Worm (Caenorhabditis elegans) whole organism, mixed stage, embryonic: Measurements from ENCODE around the gene Y66D12A.6.

ENCODE experiments used
- blmp-1 ChIP-seq: fragments of 150-350 bp; optimal IDR thresholded peaks from 2 replicates; lab custom pipeline; 2014; ENCODE audit warnings: missing biosample characterization, missing genetic modification characterization
- ceh-43 ChIP-seq: fragments of 200-800 bp; sonication (Bioruptor generic); optimal IDR thresholded peaks from 2 replicates; lab custom pipeline; 2018; ENCODE audit warnings: mild to moderate bottlenecking, missing genetic modification characterization, moderate library complexity, missing compliant biosample characterization
- ceh-83 ChIP-seq: fragments of 200-800 bp; sonication (Bioruptor generic); optimal IDR thresholded peaks from 2 replicates; lab custom pipeline; 2018; ENCODE audit warnings: mild to moderate bottlenecking, missing genetic modification characterization, missing compliant biosample characterization
- ces-1 ChIP-seq: fragments of 150-350 bp; optimal IDR thresholded peaks from 2 replicates; lab custom pipeline; 2014; ENCODE audit warnings: missing biosample characterization, missing genetic modification reagents, missing genetic modification characterization
- drap-1 ChIP-seq: fragments of 200-800 bp; sonication (Bioruptor generic); optimal IDR thresholded peaks from 3 replicates; lab custom pipeline; 2018; ENCODE audit warnings: mild to moderate bottlenecking, missing genetic modification characterization, missing compliant biosample characterization
- elt-1 ChIP-seq: sonication (generic microtip); optimal IDR thresholded peaks from 2 replicates; lab custom pipeline; 2017; ENCODE audit warnings: missing genetic modification characterization, mild to moderate bottlenecking, missing compliant biosample characterization, antibody characterized with exemption, moderate library complexity, borderline replicate concordance; ENCODE audit not compliant: insufficient read depth
- elt-3 ChIP-seq: fragments of 150-350 bp; optimal IDR thresholded peaks from 2 replicates; lab custom pipeline; 2014; ENCODE audit warnings: missing biosample characterization, missing genetic modification characterization
- flh-1 ChIP-seq: fragments of 200-800 bp; sonication (Bioruptor generic); optimal IDR thresholded peaks from 2 replicates; lab custom pipeline; 2018; ENCODE audit warnings: mild to moderate bottlenecking, missing genetic modification characterization, moderate library complexity, missing compliant biosample characterization
- ham-2 ChIP-seq: fragments of 200-800 bp; sonication (Bioruptor generic); optimal IDR thresholded peaks from 2 replicates; lab custom pipeline; 2018; ENCODE audit warnings: mild to moderate bottlenecking, missing genetic modification characterization, missing compliant biosample characterization
- hlh-1 ChIP-seq: fragments of 150-350 bp; optimal IDR thresholded peaks from 2 replicates; lab custom pipeline; 2014; ENCODE audit warnings: missing biosample characterization, missing genetic modification reagents, missing genetic modification characterization
- lin-32 ChIP-seq: fragments of 200-800 bp; sonication (Bioruptor generic); optimal IDR thresholded peaks from 2 replicates; lab custom pipeline; 2018; ENCODE audit warnings: mild to moderate bottlenecking, missing genetic modification characterization, missing compliant biosample characterization
- lsy-2 ChIP-seq: fragments of 150-350 bp; optimal IDR thresholded peaks from 2 replicates; lab custom pipeline; 2014; ENCODE audit warnings: missing biosample characterization, missing genetic modification characterization
- mab-5 ChIP-seq: fragments of 150-350 bp; optimal IDR thresholded peaks from 2 replicates; lab custom pipeline; 2014; ENCODE audit warnings: missing biosample characterization, missing genetic modification characterization
- mep-1 ChIP-seq: fragments of 150-350 bp; optimal IDR thresholded peaks from 2 replicates; lab custom pipeline; 2017; ENCODE audit warnings: missing biosample characterization, missing genetic modification reagents, missing genetic modification characterization, inconsistent platforms
- mls-2 ChIP-seq: sonication (generic microtip); optimal IDR thresholded peaks from 2 replicates; lab custom pipeline; 2016; ENCODE audit warnings: mild to moderate bottlenecking, missing genetic modification characterization, moderate library complexity, missing compliant biosample characterization
- nhr-12 ChIP-seq: fragments of 150-350 bp; optimal IDR thresholded peaks from 2 replicates; lab custom pipeline; 2014; ENCODE audit warnings: missing biosample characterization, missing genetic modification characterization
- nhr-2 ChIP-seq: fragments of 150-350 bp; optimal IDR thresholded peaks from 2 replicates; lab custom pipeline; 2014; ENCODE audit warnings: missing biosample characterization, missing genetic modification characterization
- nhr-237 ChIP-seq: fragments of 150-350 bp; optimal IDR thresholded peaks from 2 replicates; lab custom pipeline; 2014; ENCODE audit warnings: missing biosample characterization, missing genetic modification characterization
- nhr-28 ChIP-seq: fragments of 150-350 bp; optimal IDR thresholded peaks from 2 replicates; lab custom pipeline; 2014; ENCODE audit warnings: missing biosample characterization, missing genetic modification characterization
- nhr-76 ChIP-seq: sonication (generic microtip); optimal IDR thresholded peaks from 2 replicates; lab custom pipeline; 2017; ENCODE audit warnings: missing biosample characterization, missing genetic modification characterization
- pha-4 ChIP-seq: fragments of 150-350 bp; optimal IDR thresholded peaks from 2 replicates; lab custom pipeline; 2018; ENCODE audit warnings: missing biosample characterization, missing genetic modification reagents, missing genetic modification characterization
- sem-2 ChIP-seq: fragments of 200-800 bp; sonication (Bioruptor generic); optimal IDR thresholded peaks from 2 replicates; lab custom pipeline; 2018; ENCODE audit warnings: mild to moderate bottlenecking, missing genetic modification characterization, missing compliant biosample characterization
- snpc-4 ChIP-seq: fragments of 150-350 bp; optimal IDR thresholded peaks from 2 replicates; lab custom pipeline; 2014; ENCODE audit warnings: missing biosample characterization, missing genetic modification characterization
- sptf-1 ChIP-seq: sonication (generic microtip); optimal IDR thresholded peaks from 2 replicates; lab custom pipeline; 2017; ENCODE audit warnings: mild to moderate bottlenecking, missing genetic modification characterization, moderate library complexity, missing compliant biosample characterization
- tbx-8 ChIP-seq: fragments of 200-800 bp; sonication (Bioruptor generic); optimal IDR thresholded peaks from 2 replicates; lab custom pipeline; 2018; ENCODE audit warnings: mild to moderate bottlenecking, missing genetic modification characterization, moderate library complexity, missing compliant biosample characterization
- unc-120 ChIP-seq: sonication (generic microtip); optimal IDR thresholded peaks from 2 replicates; lab custom pipeline; 2017; ENCODE audit warnings: missing genetic modification characterization, missing compliant biosample characterization; ENCODE audit not compliant: poor library complexity, severe bottlenecking
- unc-39 ChIP-seq: fragments of 150-350 bp; optimal IDR thresholded peaks from 2 replicates; lab custom pipeline; 2014; ENCODE audit warnings: missing biosample characterization, missing genetic modification characterization
- zip-8 ChIP-seq: fragments of 150-350 bp; optimal IDR thresholded peaks from 2 replicates; lab custom pipeline; 2014; ENCODE audit warnings: missing biosample characterization, missing genetic modification characterization
- ztf-11 ChIP-seq: fragments of 150-350 bp; optimal IDR thresholded peaks from 2 replicates; lab custom pipeline; 2014; ENCODE audit warnings: missing biosample characterization, missing genetic modification characterization

Y66D12A.6 gene

ce11 chrIII:11581372-11581771, at the start of gene Y66D12A.6, which contains the start of gene ceh-92:
Y66D12A.6 (minus strand) TSS chrIII:11581402.
ceh-92 (plus strand) TSS chrIII:11581600.
- no peak for TF ChIP-seq elt-1 (tag; lab: Kevin White, UChicago)
- TF ChIP-seq ham-2 (GFP tag; lab: Kevin White, UChicago): no peak
- no peak for TF ChIP-seq zip-8 (tag; lab: Kevin White, UChicago)
- TF ChIP-seq flh-1 (GFP tag; lab: Kevin White, UChicago): no peak
- no peak for TF ChIP-seq mab-5
- no peak for TF ChIP-seq ceh-83 (GFP tag; lab: Kevin White, UChicago)
- TF ChIP-seq sptf-1 (tag; lab: Kevin White, UChicago): no peak
- TF ChIP-seq mep-1: no peak
- no peak for TF ChIP-seq lin-32 (GFP tag; lab: Kevin White, UChicago)
- no peak for TF ChIP-seq sem-2 (GFP tag; lab: Kevin White, UChicago)
- no peak for TF ChIP-seq elt-3 (tag; lab: Kevin White, UChicago)
- TF ChIP-seq ceh-43 (GFP tag; lab: Kevin White, UChicago): no peak
- TF ChIP-seq nhr-28 (tag; lab: Kevin White, UChicago): no peak
- no peak for TF ChIP-seq snpc-4 (tag; lab: Kevin White, UChicago)
- TF ChIP-seq nhr-12 (tag; lab: Kevin White, UChicago): no peak
- TF ChIP-seq drap-1 (GFP tag; lab: Kevin White, UChicago): no peak
- TF ChIP-seq ces-1: no peak

- TF ChIP-seq unc-39 (tag; lab: Kevin White, UChicago) (no peak), pha-4 (no peak)
Observed at ce11 chrIII:11629354-11629753, 48.2 kb upstream of the Y66D12A.6 start, which contains the start of gene Y66A7A.7. Y66A7A.7 (minus strand) TSS chrIII:11629454.

DNA sequence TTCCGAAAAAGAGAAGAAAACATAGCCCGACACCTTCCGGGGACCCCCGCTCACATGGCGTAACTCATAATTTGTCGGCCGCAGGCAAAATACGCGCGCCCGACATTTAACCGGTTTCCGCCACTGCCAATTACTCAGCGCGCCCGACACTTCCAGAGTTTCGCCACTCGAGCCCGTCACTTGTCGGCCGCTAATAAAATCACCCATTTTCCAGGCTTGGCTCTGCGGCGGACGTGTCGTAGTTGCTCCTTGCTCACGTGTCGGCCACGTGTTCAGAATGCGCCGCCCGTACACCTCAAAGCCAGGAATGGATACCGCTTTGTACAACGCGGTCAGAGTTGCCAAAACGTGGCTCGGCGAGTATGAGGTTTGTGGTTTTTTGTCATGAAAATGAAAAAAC, 46.4 kb upstream of the Y66D12A.6 start:
- no peak for TF ChIP-seq sem-2 (GFP tag; lab: Kevin White, UChicago)
- TF ChIP-seq mep-1: no peak
- no peak for TF ChIP-seq blmp-1
- no peak for TF ChIP-seq pha-4
- TF ChIP-seq unc-39 (tag; lab: Kevin White, UChicago): no peak
- TF ChIP-seq tbx-8 (GFP tag; lab: Kevin White, UChicago): no peak
- no peak for TF ChIP-seq lsy-2 (tag; lab: Kevin White, UChicago)
- TF ChIP-seq ces-1: no peak
- no peak for TF ChIP-seq flh-1 (GFP tag; lab: Kevin White, UChicago)
- no peak for TF ChIP-seq nhr-2 (tag; lab: Kevin White, UChicago)
- no peak for TF ChIP-seq hlh-1 (tag; lab: Kevin White, UChicago)
- TF ChIP-seq drap-1 (GFP tag; lab: Kevin White, UChicago): no peak
- no peak for TF ChIP-seq unc-120 (tag; lab: Kevin White, UChicago)
- TF ChIP-seq ztf-11 (tag; lab: Kevin White, UChicago): no peak
- no peak for TF ChIP-seq nhr-28 (tag; lab: Kevin White, UChicago)
- no peak for TF ChIP-seq ceh-83 (GFP tag; lab: Kevin White, UChicago)
- no peak for TF ChIP-seq mls-2 (tag; lab: Kevin White, UChicago)
- TF ChIP-seq mab-5: no peak

DNA sequence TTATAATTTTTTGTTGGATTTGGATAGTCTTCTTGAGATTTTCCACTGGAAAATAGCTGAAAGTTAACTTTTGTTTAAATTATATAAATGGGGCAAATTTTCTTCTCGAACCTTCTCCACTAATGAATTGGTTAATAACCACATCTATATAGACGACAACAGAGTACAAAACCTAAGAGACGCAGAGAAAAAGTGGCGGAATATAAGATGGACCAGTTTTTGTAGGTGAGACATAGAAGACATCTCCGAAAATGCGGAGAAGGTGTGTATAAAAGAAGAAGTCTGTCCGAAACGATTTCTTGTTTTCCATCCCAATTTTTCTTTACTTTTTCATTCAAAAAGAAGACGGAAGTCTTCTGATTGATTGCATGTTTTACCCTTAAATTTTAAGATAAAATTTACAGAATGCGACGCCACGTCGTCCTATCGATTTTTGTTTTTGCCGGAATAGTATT, 43.7 kb upstream of the Y66D12A.6 start, which contains the start of gene gly-8:
Gene gly-8 (plus strand): TSS at position 405 of the 455 bp plus-strand sequence.
- TF ChIP-seq ces-1: peak; percentile 13
- no peak for TF ChIP-seq lsy-2 (tag; lab: Kevin White, UChicago)

ce11 chrIII:11616446-11616845, 35.2 kb upstream of the Y66D12A.6 start, which contains the start of gene ceh-91:
ceh-91 (plus strand) TSS chrIII:11616746.
- TF ChIP-seq zip-8 (tag; lab: Kevin White, UChicago): peak; percentile 11
- TF ChIP-seq lin-32 (GFP tag; lab: Kevin White, UChicago): no peak

ce11 chrIII:11615802-11616201, 34.6 kb upstream of the Y66D12A.6 start:
- no peak for TF ChIP-seq nhr-76
- TF ChIP-seq nhr-28 (tag; lab: Kevin White, UChicago): no peak
- TF ChIP-seq mls-2 (tag; lab: Kevin White, UChicago): no peak
- no peak for TF ChIP-seq sem-2 (GFP tag; lab: Kevin White, UChicago)
- no peak for TF ChIP-seq blmp-1
- no peak for TF ChIP-seq drap-1 (GFP tag; lab: Kevin White, UChicago)
- TF ChIP-seq hlh-1 (tag; lab: Kevin White, UChicago): no peak
- TF ChIP-seq flh-1 (GFP tag; lab: Kevin White, UChicago): no peak
- TF ChIP-seq ceh-43 (GFP tag; lab: Kevin White, UChicago): no peak
- TF ChIP-seq ztf-11 (tag; lab: Kevin White, UChicago): no peak
- no peak for TF ChIP-seq ceh-83 (GFP tag; lab: Kevin White, UChicago)
- no peak for TF ChIP-seq nhr-237 (tag; lab: Kevin White, UChicago)
